Worm (Caenorhabditis elegans) whole organism, L4/young adult: ENCODE results near the gene glna-2.

Experiments used
- W03F9.2 ChIP-seq: fragments of 150-350 bp; optimal IDR thresholded peaks from 2 replicates; lab custom pipeline; 2014; ENCODE audit warnings: missing biosample characterization, missing genetic modification characterization
- him-1 ChIP-seq: sonication (generic microtip); optimal IDR thresholded peaks from 2 replicates; lab custom pipeline; 2016; ENCODE audit warnings: missing genotype, missing genetic modification reagents, missing genetic modification characterization, missing compliant biosample characterization

DNA sequence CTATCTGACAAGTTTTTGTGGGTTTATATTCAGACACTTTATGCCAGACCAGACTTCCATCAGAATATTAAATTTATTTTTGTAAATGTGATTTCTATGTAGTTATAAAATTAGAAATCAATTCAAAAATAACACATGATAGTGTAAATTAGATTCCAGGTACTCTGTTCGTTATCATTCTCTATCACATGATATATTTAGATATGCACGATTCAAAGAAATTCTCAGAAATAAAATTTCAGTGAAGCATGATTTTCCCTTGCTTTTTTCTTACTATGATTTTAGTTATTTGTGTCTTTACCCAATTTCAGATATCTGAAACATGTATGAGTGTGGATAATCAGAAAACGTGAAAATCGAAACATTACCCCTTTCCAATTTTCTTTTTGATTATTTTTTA is 30.9 kb upstream of the glna-2 start:
- TF ChIP-seq him-1 = no peak
- TF ChIP-seq W03F9.2 (tag; lab: Kevin White, UChicago) = no peak
